Worm (Caenorhabditis elegans) whole organism, midembryonic: Measurements from ENCODE around the gene F54D10.5.

ENCODE experiments used
- T22C8.4 ChIP-seq: fragments of 200-800 bp; sonication (Bioruptor generic); IDR thresholded peaks from 2 replicates; pipeline ENCODE4 v1.3.6; 2022; ENCODE audit warnings: missing genetic modification characterization, missing compliant biosample characterization
- cog-1 ChIP-seq: sonication (generic microtip); optimal IDR thresholded peaks from 2 replicates; lab custom pipeline; 2016; ENCODE audit warnings: missing genetic modification characterization, missing compliant biosample characterization
- flt-1 ChIP-seq: fragments of 200-800 bp; sonication (Bioruptor generic); IDR thresholded peaks from 2 replicates; pipeline ENCODE4 v1.3.6; 2022; ENCODE audit warnings: missing genetic modification characterization, missing compliant biosample characterization
- med-1 ChIP-seq: sonication (generic microtip); optimal IDR thresholded peaks from 2 replicates; lab custom pipeline; 2017; ENCODE audit warnings: missing genetic modification characterization, mild to moderate bottlenecking, missing compliant biosample characterization, antibody characterized with exemption, missing genetic modification reagents; ENCODE audit not compliant: insufficient read depth
- tab-1 ChIP-seq: fragments of 200-800 bp; sonication (Bioruptor generic); IDR thresholded peaks from 2 replicates; pipeline ENCODE4 v1.3.6; 2022; ENCODE audit warnings: missing genetic modification characterization, missing compliant biosample characterization
- ztf-29 ChIP-seq: fragments of 200-800 bp; sonication (Bioruptor generic); IDR thresholded peaks from 2 replicates; pipeline ENCODE4 v1.3.6; 2022; ENCODE audit warnings: missing genetic modification reagents, missing genetic modification characterization, missing compliant biosample characterization

DNA sequence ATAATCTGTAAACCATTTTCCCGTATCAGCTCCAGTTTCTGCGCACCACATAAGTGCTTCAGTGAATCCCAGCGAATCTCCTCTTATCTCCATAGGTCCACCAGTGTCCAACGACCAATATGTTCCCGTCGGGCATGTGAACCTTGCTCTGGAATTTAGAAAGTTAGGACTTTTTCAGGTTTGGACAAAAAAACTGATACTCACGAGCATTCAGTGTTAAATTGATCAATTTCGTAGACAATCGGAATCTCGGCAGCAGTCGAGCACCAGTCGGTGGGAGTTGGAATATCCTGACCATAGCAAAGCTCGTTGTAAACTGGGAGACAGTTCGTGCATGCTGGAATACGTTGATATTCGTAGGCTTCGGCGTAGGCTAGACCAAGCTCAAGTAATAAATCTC lies 21.6 kb upstream of the F54D10.5 start:
- TF ChIP-seq med-1 (GFP tag; lab: Kevin White, UChicago) (no peak), cog-1 (tag; lab: Kevin White, UChicago) (no peak), ztf-29 (no peak), T22C8.4 (no peak), flt-1 (GFP tag; lab: Robert Waterston, UW) (no peak), tab-1 (no peak)
